Worm (Caenorhabditis elegans): ENCODE measurements around the gene C10A4.2.
"Not testable (repeated sequence)": the region's sequence is repeated elsewhere in the genome, so short reads cannot be mapped to it uniquely, and the experiment has no call there.

The C10A4.2 gene

ce11 chrX:7409935-7410334 is at the start of gene C10A4.2:
TSS of gene C10A4.2 (plus strand) at chrX:7410235.
- no peak for TF ChIP-seq ceh-9 (tag; optimal IDR thresholded peaks at IDR 0.05)
- TF ChIP-seq fkh-6 (tag; optimal IDR thresholded peaks at IDR 0.05), result no peak
- TF ChIP-seq ahr-1 (tag; optimal IDR thresholded peaks at IDR 0.05), result no peak
- no peak for TF ChIP-seq pax-1 (tag; optimal IDR thresholded peaks at IDR 0.05)
- TF ChIP-seq ztf-16 (tag; optimal IDR thresholded peaks at IDR 0.05), result no peak
- TF ChIP-seq eyg-1 (tag; optimal IDR thresholded peaks at IDR 0.05), result no peak
- no peak for TF ChIP-seq ceh-2 (tag; optimal IDR thresholded peaks at IDR 0.05)
- no peak for TF ChIP-seq ceh-31 (tag; optimal IDR thresholded peaks at IDR 0.05)
- TF ChIP-seq sdc-2 (tag; optimal IDR thresholded peaks at IDR 0.05), result no peak
- no peak for TF ChIP-seq zip-5 (tag; optimal IDR thresholded peaks at IDR 0.05)
- TF ChIP-seq ceh-14 (tag; optimal IDR thresholded peaks at IDR 0.05), result no peak
- TF ChIP-seq ceh-6 (GFP tag; optimal IDR thresholded peaks at IDR 0.05), result no peak
- no peak for TF ChIP-seq madf-2 (tag; optimal IDR thresholded peaks at IDR 0.05)
- TF ChIP-seq C08G9.2 (tag; optimal IDR thresholded peaks at IDR 0.05), result no peak
- TF ChIP-seq nfya-1 (tag; optimal IDR thresholded peaks at IDR 0.05), result no peak
- TF ChIP-seq fax-1 (tag; optimal IDR thresholded peaks at IDR 0.05), result no peak
- no peak for TF ChIP-seq mec-3 (tag; optimal IDR thresholded peaks at IDR 0.05; ENCODE audit: borderline replicate concordance)
- no peak for TF ChIP-seq ceh-30 (tag; optimal IDR thresholded peaks at IDR 0.05)
- no peak for TF ChIP-seq hlh-13 (GFP tag; optimal IDR thresholded peaks at IDR 0.05)

DNA sequence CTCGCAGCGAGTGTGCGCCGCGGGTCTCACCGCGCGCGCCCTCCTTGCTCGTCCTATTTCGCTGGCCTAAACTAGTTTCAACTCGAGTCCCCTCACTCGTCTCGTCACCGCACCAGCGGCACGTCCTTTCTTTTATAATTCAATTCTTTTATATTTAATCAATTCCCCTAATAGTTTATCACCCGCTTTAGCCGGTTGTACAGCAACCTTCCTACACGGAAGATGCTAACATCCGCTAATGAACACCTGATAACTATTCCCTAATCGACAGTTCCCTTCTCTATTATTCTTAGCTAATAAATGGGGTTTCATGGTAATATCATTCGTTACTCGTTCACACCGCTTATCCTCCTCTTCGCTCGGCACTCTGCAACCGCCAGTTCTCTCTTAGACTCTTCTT is 44.8 kb upstream of the C10A4.2 start, which contains the start of gene C56G3.2:
C56G3.2 (plus strand) TSS at position 301 of the 400 bp plus-strand sequence.
- TF ChIP-seq tbx-2, ttx-3, lim-6 (tag; optimal IDR thresholded peaks at IDR 0.05): not testable (repeated sequence)

DNA sequence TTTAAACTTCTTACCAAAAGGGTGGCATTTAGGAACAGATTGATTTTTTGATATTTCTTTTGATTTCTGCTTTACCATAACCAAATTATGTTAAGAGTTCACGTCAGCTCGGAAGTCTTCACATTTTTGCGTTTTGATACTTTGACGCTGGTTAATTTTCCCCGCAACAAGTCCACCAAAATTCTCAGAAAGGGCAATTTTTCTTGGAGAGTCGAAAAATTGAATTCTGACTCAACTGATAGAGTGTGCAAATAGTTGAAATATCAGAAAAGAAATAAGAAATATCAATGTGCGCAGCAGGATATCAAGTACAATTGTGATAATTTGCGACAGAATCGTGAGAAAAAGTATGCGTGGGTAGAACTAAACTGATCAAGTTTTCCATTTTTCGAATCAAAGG is 40.3 kb upstream of the C10A4.2 start:
- TF ChIP-seq tbx-7 (tag; optimal IDR thresholded peaks at IDR 0.05), result no peak
- no peak for TF ChIP-seq ceh-30 (tag; optimal IDR thresholded peaks at IDR 0.05)
- TF ChIP-seq F13H6.1 (tag; optimal IDR thresholded peaks at IDR 0.05), result no peak
- no peak for TF ChIP-seq ceh-14 (tag; optimal IDR thresholded peaks at IDR 0.05)

ce11 chrX:7371945-7372344 is 38.1 kb upstream of the C10A4.2 start:
- TF ChIP-seq sox-4 (tag; optimal IDR thresholded peaks at IDR 0.05) (no peak), unc-42 (tag; optimal IDR thresholded peaks at IDR 0.05) (peak; percentile 68), ahr-1 (tag; optimal IDR thresholded peaks at IDR 0.05) (no peak)

ce11 chrX:7376941-7377340 is 33.1 kb upstream of the C10A4.2 start, which contains the start of gene npr-8:
TSS of gene npr-8 (plus strand) at chrX:7377302.
- peak; percentile 5 for TF ChIP-seq unc-42 (tag; optimal IDR thresholded peaks at IDR 0.05)
- TF ChIP-seq tbx-2 (tag; optimal IDR thresholded peaks at IDR 0.05), result no peak

ce11 chrX:7378608-7379007 is 31.4 kb upstream of the C10A4.2 start:
- TF ChIP-seq ceh-18 (tag; optimal IDR thresholded peaks at IDR 0.05) (no peak), ceh-48 (tag; optimal IDR thresholded peaks at IDR 0.05) (no peak), ceh-9 (tag; optimal IDR thresholded peaks at IDR 0.05) (no peak), K09A11.1 (tag; optimal IDR thresholded peaks at IDR 0.05; ENCODE audit: insufficient read depth) (no peak), hlh-15 (tag; optimal IDR thresholded peaks at IDR 0.05) (no peak), T23F11.4 (GFP tag; optimal IDR thresholded peaks at IDR 0.05) (no peak), unc-42 (tag; optimal IDR thresholded peaks at IDR 0.05) (no peak), sox-4 (tag; optimal IDR thresholded peaks at IDR 0.05) (no peak), hlh-6 (tag; optimal IDR thresholded peaks at IDR 0.05) (no peak), ztf-16 (tag; optimal IDR thresholded peaks at IDR 0.05) (no peak), ceh-6 (GFP tag; optimal IDR thresholded peaks at IDR 0.05) (no peak), ets-4 (tag; optimal IDR thresholded peaks at IDR 0.05) (no peak), hlh-13 (GFP tag; optimal IDR thresholded peaks at IDR 0.05) (no peak)
